In the genomic region with DNA sequence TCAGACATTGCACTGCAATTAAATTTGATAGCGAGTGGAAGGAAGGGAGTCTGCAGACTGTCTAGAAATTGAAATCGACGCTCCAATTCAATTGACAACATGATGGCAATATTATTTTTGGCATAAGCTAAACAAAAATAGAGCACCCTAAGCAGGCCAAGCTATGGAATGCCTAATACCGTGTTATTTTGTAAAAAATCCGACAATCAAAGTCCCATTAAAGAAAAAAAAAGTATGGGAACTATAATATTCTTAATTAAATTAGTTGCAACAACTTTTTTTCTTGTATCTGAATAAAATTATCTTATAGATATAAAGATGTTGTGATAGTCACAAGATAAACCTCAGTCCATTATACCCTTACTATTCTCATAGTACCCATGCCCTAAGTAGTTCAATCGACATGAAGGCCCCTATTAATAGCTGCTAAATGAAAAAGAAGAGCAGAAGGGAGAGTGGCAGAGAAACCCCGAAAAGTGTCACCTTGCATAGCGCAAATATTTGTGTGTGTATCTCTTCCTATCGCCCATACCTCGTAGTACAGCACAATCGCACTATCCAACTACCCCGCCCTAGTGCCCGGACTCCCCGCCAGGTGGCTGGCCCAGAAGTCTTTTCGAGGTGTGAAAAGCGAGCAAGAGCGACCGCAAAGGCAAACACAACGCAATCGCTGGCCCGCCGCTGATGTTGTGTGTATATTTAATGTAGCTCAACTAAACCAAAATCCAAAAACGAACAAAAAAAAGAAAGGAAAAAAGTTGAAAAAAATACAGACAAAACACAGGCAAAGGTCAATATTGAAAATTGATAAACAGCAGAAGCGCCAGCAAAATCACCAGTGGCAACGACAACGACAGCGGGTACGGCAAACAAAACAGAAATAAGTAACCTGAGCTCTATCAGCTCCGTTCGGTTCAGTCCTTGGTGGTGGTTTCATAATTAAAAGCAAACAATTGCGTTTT, we compare ENCODE assay signal across 1 fruit fly cellular context.
TF ChIP-seq lines count a peak whose summit lies in the region.

No protein-coding gene starts in this region.

TF ChIP-seq in whole organism, embryonic, 481 proteins besides CTCF, POLR2A, EP300 and RAD21 (continued from another document and continues in another):
- TF ChIP-seq CG2875 (GFP tag; optimal IDR thresholded peaks at IDR 0.05; lab: Kevin White, UChicago) (peak; percentile 86), CG9797 (GFP tag; optimal IDR thresholded peaks at IDR 0.05; lab: Kevin White, UChicago) (peak; percentile 25), CG1832 (GFP tag; optimal IDR thresholded peaks at IDR 0.05; lab: Kevin White, UChicago) (no peak), CG18011 (GFP tag; optimal IDR thresholded peaks at IDR 0.05; lab: Kevin White, UChicago) (peak; percentile 6), tup (GFP tag; optimal IDR thresholded peaks at IDR 0.05; lab: Kevin White, UChicago) (peak; percentile 47), inv (GFP tag; IDR thresholded peaks at IDR 0.05; lab: Robert Waterston, UW; ENCODE audit: partially characterized antibody) (no peak), CG15011 (GFP tag; optimal IDR thresholded peaks at IDR 0.05; lab: Kevin White, UChicago) (peak; percentile 80), CG17802 (tag; optimal IDR thresholded peaks at IDR 0.05; lab: Kevin White, UChicago) (no peak), H2.0 (GFP tag; IDR thresholded peaks at IDR 0.05; lab: Robert Waterston, UW) (no peak), CG6854 (GFP tag; optimal IDR thresholded peaks at IDR 0.05; lab: Kevin White, UChicago) (peak; percentile 51), CG17186 (GFP tag; optimal IDR thresholded peaks at IDR 0.05; lab: Kevin White, UChicago) (peak; percentile 41), CG32532 (GFP tag; IDR thresholded peaks at IDR 0.05; lab: Robert Waterston, UW) (peak; percentile 34; the same call in 1 of the 2 replicates), CG6791 (GFP tag; IDR thresholded peaks at IDR 0.05; lab: Robert Waterston, UW; ENCODE audit: partially characterized antibody) (no peak), CG5953 (GFP tag; IDR thresholded peaks at IDR 0.05; lab: Robert Waterston, UW) (no peak), CG9437 (GFP tag; optimal IDR thresholded peaks at IDR 0.05; lab: Kevin White, UChicago) (peak; percentile 34), Dip3 (GFP tag; optimal IDR thresholded peaks at IDR 0.05; lab: Kevin White, UChicago) (peak; percentile 17), gt (GFP tag; IDR thresholded peaks at IDR 0.05; lab: Robert Waterston, UW) (no peak), E2f2 (GFP tag; IDR thresholded peaks at IDR 0.05; lab: Robert Waterston, UW) (no peak; the same call in 1 of the 2 replicates), Six4 (GFP tag; optimal IDR thresholded peaks at IDR 0.05; lab: Kevin White, UChicago) (no peak), CG7556 (GFP tag; optimal IDR thresholded peaks at IDR 0.05; lab: Kevin White, UChicago) (peak; percentile 78), ham (GFP tag; IDR thresholded peaks at IDR 0.05; lab: Robert Waterston, UW) (no peak), Poxn (GFP tag; IDR thresholded peaks at IDR 0.05; lab: Robert Waterston, UW) (no peak), tx (GFP tag; optimal IDR thresholded peaks at IDR 0.05; lab: Kevin White, UChicago) (no peak), emc (GFP tag; optimal IDR thresholded peaks at IDR 0.05; lab: Kevin White, UChicago) (no peak), Fer3 (tag; optimal IDR thresholded peaks at IDR 0.05; lab: Kevin White, UChicago) (peak; percentile 10), CG18619 (GFP tag; optimal IDR thresholded peaks at IDR 0.05; lab: Kevin White, UChicago) (peak; percentile 79), Scr (GFP tag; IDR thresholded peaks at IDR 0.05; lab: Robert Waterston, UW; ENCODE audit: partially characterized antibody) (no peak), ken (GFP tag; IDR thresholded peaks at IDR 0.05; lab: Robert Waterston, UW) (0 out of 3 replicates have a peak, but pooled peaks have one; percentile 6), Bdp1 (GFP tag; optimal IDR thresholded peaks at IDR 0.05; lab: Kevin White, UChicago) (peak; percentile 72), CG13424 (tag; optimal IDR thresholded peaks at IDR 0.05; lab: Kevin White, UChicago) (peak; percentile 56), luna (GFP tag; optimal IDR thresholded peaks at IDR 0.05; lab: Kevin White, UChicago) (no peak), Camta (GFP tag; optimal IDR thresholded peaks at IDR 0.05; lab: Kevin White, UChicago) (peak; percentile 75), jigr1 (GFP tag; IDR thresholded peaks at IDR 0.05; lab: Robert Waterston, UW) (no peak), dimm (GFP tag; IDR thresholded peaks at IDR 0.05; lab: Robert Waterston, UW) (no peak), CG1792 (GFP tag; optimal IDR thresholded peaks at IDR 0.05; lab: Kevin White, UChicago) (peak; percentile 22), vnd (GFP tag; IDR thresholded peaks at IDR 0.05; lab: Robert Waterston, UW; ENCODE audit: partially characterized antibody) (no peak), HLH3B (GFP tag; IDR thresholded peaks at IDR 0.05; lab: Robert Waterston, UW) (peak; percentile 27; the same call in 1 of the 2 replicates), CHES-1-like (GFP tag; optimal IDR thresholded peaks at IDR 0.05; lab: Kevin White, UChicago) (peak; percentile 80), trh (GFP tag; optimal IDR thresholded peaks at IDR 0.05; lab: Kevin White, UChicago) (peak; percentile 38), CrebB (tag; optimal IDR thresholded peaks at IDR 0.05; lab: Kevin White, UChicago) (peak; percentile 75), Blimp-1 (GFP tag; optimal IDR thresholded peaks at IDR 0.05; lab: Kevin White, UChicago) (peak; percentile 42), sna (GFP tag; IDR thresholded peaks at IDR 0.05; lab: Robert Waterston, UW; ENCODE audit: partially characterized antibody) (no peak), D (optimal IDR thresholded peaks at IDR 0.05; lab: Kevin White, UChicago) (no peak), D (GFP tag; optimal IDR thresholded peaks at IDR 0.05; lab: Kevin White, UChicago) (peak; percentile 75), her (GFP tag; optimal IDR thresholded peaks at IDR 0.05; lab: Kevin White, UChicago) (peak; percentile 79), CG17385 (GFP tag; optimal IDR thresholded peaks at IDR 0.05; lab: Kevin White, UChicago) (peak; percentile 65), gcm (GFP tag; optimal IDR thresholded peaks at IDR 0.05; lab: Kevin White, UChicago) (peak; percentile 73), Meics (GFP tag; optimal IDR thresholded peaks at IDR 0.05; lab: Kevin White, UChicago) (peak; percentile 24), Awh (GFP tag; IDR thresholded peaks at IDR 0.05; lab: Robert Waterston, UW) (peak; percentile 49), seq (GFP tag; IDR thresholded peaks at IDR 0.05; lab: Robert Waterston, UW) (peak; percentile 37; the same call in 1 of the 2 replicates), Dp (GFP tag; optimal IDR thresholded peaks at IDR 0.05; lab: Kevin White, UChicago) (no peak), Max (GFP tag; optimal IDR thresholded peaks at IDR 0.05; lab: Kevin White, UChicago) (no peak), CG12769 (tag; optimal IDR thresholded peaks at IDR 0.05; lab: Kevin White, UChicago) (peak; percentile 65), p53 (GFP tag; optimal IDR thresholded peaks at IDR 0.05; lab: Kevin White, UChicago) (peak; percentile 53), CG8359 (GFP tag; optimal IDR thresholded peaks at IDR 0.05; lab: Kevin White, UChicago; ENCODE audit: borderline replicate concordance) (peak; percentile 80), fru (optimal IDR thresholded peaks at IDR 0.05; lab: Kevin White, UChicago) (no peak), bbx (GFP tag; IDR thresholded peaks at IDR 0.05; lab: Robert Waterston, UW; ENCODE audit: partially characterized antibody) (no peak), Bgb (GFP tag; IDR thresholded peaks at IDR 0.05; lab: Robert Waterston, UW; ENCODE audit: partially characterized antibody) (no peak), CG43689 (GFP tag; IDR thresholded peaks at IDR 0.05; lab: Robert Waterston, UW) (no peak), rib (GFP tag; IDR thresholded peaks at IDR 0.05; lab: Robert Waterston, UW) (0 out of 2 replicates have a peak, but pooled peaks have one; percentile 17), nerfin-2 (GFP tag; IDR thresholded peaks at IDR 0.05; lab: Robert Waterston, UW; ENCODE audit: partially characterized antibody) (0 out of 2 replicates have a peak, but pooled peaks have one; percentile 11), CG17612 (GFP tag; IDR thresholded peaks at IDR 0.05; lab: Robert Waterston, UW) (no peak), CG12236 (GFP tag; optimal IDR thresholded peaks at IDR 0.05; lab: Kevin White, UChicago) (peak; percentile 80), CG12391 (tag; optimal IDR thresholded peaks at IDR 0.05; lab: Kevin White, UChicago) (peak; percentile 42), B-H1 (GFP tag; IDR thresholded peaks at IDR 0.05; lab: Robert Waterston, UW) (no peak; the same call in 2 of the 3 replicates), CG13894 (tag; optimal IDR thresholded peaks at IDR 0.05; lab: Kevin White, UChicago) (no peak), kay (GFP tag; optimal IDR thresholded peaks at IDR 0.05; lab: Kevin White, UChicago) (no peak), Mad (GFP tag; optimal IDR thresholded peaks at IDR 0.05; lab: Kevin White, UChicago) (peak; percentile 30), Hand (GFP tag; optimal IDR thresholded peaks at IDR 0.05; lab: Kevin White, UChicago) (peak; percentile 34), cato (GFP tag; optimal IDR thresholded peaks at IDR 0.05; lab: Kevin White, UChicago; ENCODE audit: borderline replicate concordance) (peak; percentile 6), CG11560 (tag; IDR thresholded peaks at IDR 0.05; lab: Robert Waterston, UW) (no peak), CG1024 (GFP tag; IDR thresholded peaks at IDR 0.05; lab: Robert Waterston, UW) (0 out of 2 replicates have a peak, but pooled peaks have one; percentile 54), CG14667 (GFP tag; IDR thresholded peaks at IDR 0.05; lab: Robert Waterston, UW) (no peak), C15 (GFP tag; IDR thresholded peaks at IDR 0.05; lab: Robert Waterston, UW) (no peak), Dfd (GFP tag; optimal IDR thresholded peaks at IDR 0.05; lab: Kevin White, UChicago) (no peak), CoRest (tag; optimal IDR thresholded peaks at IDR 0.05; lab: Kevin White, UChicago) (peak; percentile 58), CG10959 (GFP tag; IDR thresholded peaks at IDR 0.05; lab: Robert Waterston, UW) (no peak; the same call in 1 of the 2 replicates), Gsc (GFP tag; IDR thresholded peaks at IDR 0.05; lab: Robert Waterston, UW) (no peak), Pdp1 (GFP tag; optimal IDR thresholded peaks at IDR 0.05; lab: Kevin White, UChicago) (peak; percentile 14 to 80), jumu (GFP tag; optimal IDR thresholded peaks at IDR 0.05; lab: Kevin White, UChicago) (peak; percentile 5), grau (tag; optimal IDR thresholded peaks at IDR 0.05; lab: Kevin White, UChicago) (peak; percentile 24), HmgD (GFP tag; optimal IDR thresholded peaks at IDR 0.05; lab: Kevin White, UChicago) (peak; percentile 29), Taf1 (GFP tag; IDR thresholded peaks at IDR 0.05; lab: Robert Waterston, UW) (no peak), ftz-f1 (GFP tag; optimal IDR thresholded peaks at IDR 0.05; lab: Kevin White, UChicago) (peak; percentile 70), onecut (GFP tag; IDR thresholded peaks at IDR 0.05; lab: Robert Waterston, UW) (peak; percentile 71), CG16779 (GFP tag; IDR thresholded peaks at IDR 0.05; lab: Robert Waterston, UW) (no peak), klu (GFP tag; IDR thresholded peaks at IDR 0.05; lab: Robert Waterston, UW) (no peak), bowl (GFP tag; IDR thresholded peaks at IDR 0.05; lab: Robert Waterston, UW) (no peak; the same call in 1 of the 2 replicates), ab (GFP tag; optimal IDR thresholded peaks at IDR 0.05; lab: Kevin White, UChicago) (no peak), ERR (GFP tag; optimal IDR thresholded peaks at IDR 0.05; lab: Kevin White, UChicago) (no peak), insv (GFP tag; optimal IDR thresholded peaks at IDR 0.05; lab: Kevin White, UChicago) (peak in 1 of 2 experiments; percentile 51), sc (optimal IDR thresholded peaks at IDR 0.05; lab: Kevin White, UChicago) (no peak), sc (GFP tag; optimal IDR thresholded peaks at IDR 0.05; lab: Kevin White, UChicago) (peak; percentile 61), Hr39 (optimal IDR thresholded peaks at IDR 0.05; lab: Kevin White, UChicago) (no peak), oc (tag; optimal IDR thresholded peaks at IDR 0.05; lab: Kevin White, UChicago) (peak; percentile 28), hb (GFP tag; IDR thresholded peaks at IDR 0.05; lab: Robert Waterston, UW; ENCODE audit: partially characterized antibody) (no peak), Ssrp (tag; optimal IDR thresholded peaks at IDR 0.05; lab: Kevin White, UChicago) (no peak), ato (GFP tag; IDR thresholded peaks at IDR 0.05; lab: Robert Waterston, UW; ENCODE audit: partially characterized antibody) (no peak), ranshi (GFP tag; IDR thresholded peaks at IDR 0.05; lab: Robert Waterston, UW) (no peak; the same call in 1 of the 2 replicates), Gug (GFP tag; IDR thresholded peaks at IDR 0.05; lab: Robert Waterston, UW) (no peak), bigmax (GFP tag; optimal IDR thresholded peaks at IDR 0.05; lab: Kevin White, UChicago) (no peak), CG10209 (GFP tag; optimal IDR thresholded peaks at IDR 0.05; lab: Kevin White, UChicago) (peak; percentile 86), Dip2 (GFP tag; IDR thresholded peaks at IDR 0.05; lab: Robert Waterston, UW) (no peak), CG8924 (tag; optimal IDR thresholded peaks at IDR 0.05; lab: Kevin White, UChicago) (peak; percentile 63), Eip74EF (GFP tag; optimal IDR thresholded peaks at IDR 0.05; lab: Kevin White, UChicago) (peak in 1 of 2 experiments; percentile 25), HLH4C (GFP tag; IDR thresholded peaks at IDR 0.05; lab: Robert Waterston, UW; ENCODE audit: partially characterized antibody) (no peak), shn (GFP tag; optimal IDR thresholded peaks at IDR 0.05; lab: Kevin White, UChicago) (peak; percentile 66), CG31224 (GFP tag; IDR thresholded peaks at IDR 0.05; lab: Robert Waterston, UW) (no peak), zfh1 (GFP tag; IDR thresholded peaks at IDR 0.05; lab: Robert Waterston, UW) (peak; percentile 64; the same call in 2 of the 3 replicates), CG12155 (GFP tag; optimal IDR thresholded peaks at IDR 0.05; lab: Kevin White, UChicago) (no peak), CG4328 (GFP tag; optimal IDR thresholded peaks at IDR 0.05; lab: Kevin White, UChicago) (peak; percentile 58), Dad (GFP tag; optimal IDR thresholded peaks at IDR 0.05; lab: Kevin White, UChicago) (no peak), ase (GFP tag; IDR thresholded peaks at IDR 0.05; lab: Robert Waterston, UW) (peak; percentile 25; the same call in 1 of the 3 replicates), MBD-R2 (GFP tag; IDR thresholded peaks at IDR 0.05; lab: Robert Waterston, UW) (no peak), YL-1 (GFP tag; optimal IDR thresholded peaks at IDR 0.05; lab: Kevin White, UChicago) (peak; percentile 62), chif (GFP tag; optimal IDR thresholded peaks at IDR 0.05; lab: Kevin White, UChicago) (peak in 1 of 2 experiments; percentile 72), CG3726 (GFP tag; IDR thresholded peaks at IDR 0.05; lab: Robert Waterston, UW) (no peak)
